Worm (Caenorhabditis elegans): ENCODE data around the gene rnr-2.

- TF ChIP-seq hlh-30 (tag; optimal IDR thresholded peaks at IDR 0.05; ENCODE audit: insufficient read depth) (no peak), nhr-232 (tag; optimal IDR thresholded peaks at IDR 0.05) (no peak), ama-1 (optimal IDR thresholded peaks at IDR 0.05) (no peak), fkh-10 (GFP tag; optimal IDR thresholded peaks at IDR 0.05) (no peak), pag-3 (tag; optimal IDR thresholded peaks at IDR 0.05; ENCODE audit: borderline replicate concordance) (no peak), tbx-2 (tag; optimal IDR thresholded peaks at IDR 0.05) (no peak), dmd-4 (tag; optimal IDR thresholded peaks at IDR 0.05; ENCODE audit: borderline replicate concordance) (no peak), elt-2 (tag; optimal IDR thresholded peaks at IDR 0.05) (no peak), nhr-11 (tag; optimal IDR thresholded peaks at IDR 0.05) (no peak), unc-86 (tag; optimal IDR thresholded peaks at IDR 0.05) (no peak), unc-55 (GFP tag; optimal IDR thresholded peaks at IDR 0.05) (no peak)
Observed at ce11 chrIII:4120386-4120785, 25.7 kb upstream of the rnr-2 start.
